Worm (Caenorhabditis elegans) whole organism, L4 larva: Measurements from ENCODE around the gene ech-3.

ENCODE experiments used
- F37D6.2 ChIP-seq: sonication (generic microtip); optimal IDR thresholded peaks from 2 replicates; lab custom pipeline; 2016; ENCODE audit warnings: mild to moderate bottlenecking, missing genetic modification characterization, missing compliant biosample characterization
- F49E8.2 ChIP-seq: sonication (generic microtip); optimal IDR thresholded peaks from 2 replicates; lab custom pipeline; 2016; ENCODE audit warnings: missing compliant biosample characterization, mild to moderate bottlenecking, missing genetic modification characterization, borderline replicate concordance
- R02D3.7 ChIP-seq: fragments of 150-350 bp; sonication (generic microtip); optimal IDR thresholded peaks from 3 replicates; lab custom pipeline; 2014; ENCODE audit warnings: missing biosample characterization, missing genetic modification characterization
- Y105C5A.15 ChIP-seq: fragments of 200-800 bp; sonication (Bioruptor generic); IDR thresholded peaks from 2 replicates; pipeline ENCODE4 v1.3.6; 2022; ENCODE audit warnings: missing genetic modification characterization, missing compliant biosample characterization
- Y48G9A.11 ChIP-seq: fragments of 200-800 bp; sonication (Bioruptor generic); IDR thresholded peaks from 2 replicates; pipeline ENCODE4 v1.3.6; 2022; ENCODE audit warnings: missing genetic modification reagents, missing genetic modification characterization, missing compliant biosample characterization
- Y5F2A.4 ChIP-seq: fragments of 200-800 bp; sonication (Bioruptor generic); optimal IDR thresholded peaks from 2 replicates; lab custom pipeline; 2018; ENCODE audit warnings: mild to moderate bottlenecking, missing genetic modification characterization, missing compliant biosample characterization
- ZK337.2 ChIP-seq: fragments of 200-800 bp; sonication (Bioruptor generic); IDR thresholded peaks from 2 replicates; pipeline ENCODE4 v1.3.6; 2022; ENCODE audit warnings: missing genetic modification reagents, missing genetic modification characterization, missing compliant biosample characterization
- aha-1 ChIP-seq: fragments of 150-350 bp; peaks from one replicate; lab custom pipeline; 2014; ENCODE audit warnings: missing biosample characterization, missing genetic modification characterization
- ceh-62 ChIP-seq: sonication (generic microtip); optimal IDR thresholded peaks from 2 replicates; lab custom pipeline; 2017; ENCODE audit warnings: missing biosample characterization, missing genetic modification characterization
- cey-2 ChIP-seq: sonication (generic microtip); optimal IDR thresholded peaks from 3 replicates; lab custom pipeline; 2017; ENCODE audit warnings: missing genetic modification characterization, mild to moderate bottlenecking, missing compliant biosample characterization, antibody characterized with exemption, borderline replicate concordance; ENCODE audit not compliant: insufficient read depth
- daf-12 ChIP-seq: fragments of 150-350 bp; optimal IDR thresholded peaks from 2 replicates; lab custom pipeline; 2014; ENCODE audit warnings: missing biosample characterization, missing genetic modification reagents, missing genetic modification characterization
- daf-16 ChIP-seq, 3 experiments: sonication (generic microtip); optimal IDR thresholded peaks; 2 replicates each; lab custom pipeline; 2016 to 2017; ENCODE audit warnings: missing genetic modification characterization in 3 of 3, missing genetic modification reagents in 3 of 3, mild to moderate bottlenecking in 2 of 3, missing compliant biosample characterization in 2 of 3, missing biosample characterization in 1 of 3, moderate library complexity in 1 of 3
- daf-19 ChIP-seq: fragments of 200-800 bp; sonication (Bioruptor generic); conservative IDR thresholded peaks from 2 replicates; pipeline ENCODE4 v1.3.6; 2022; ENCODE audit warnings: missing genetic modification characterization, missing compliant biosample characterization
- daf-8 ChIP-seq: fragments of 200-800 bp; sonication (Bioruptor generic); IDR thresholded peaks from 2 replicates; pipeline ENCODE4 v1.3.6; 2022; ENCODE audit warnings: missing genetic modification characterization, missing compliant biosample characterization
- dmd-6 ChIP-seq: fragments of 200-800 bp; sonication (Bioruptor generic); IDR thresholded peaks from 2 replicates; pipeline ENCODE4 v1.3.6; 2022; ENCODE audit warnings: missing genetic modification reagents, missing genetic modification characterization, missing compliant biosample characterization
- dpl-1 ChIP-seq: fragments of 150-350 bp; optimal IDR thresholded peaks from 2 replicates; lab custom pipeline; 2014; ENCODE audit warnings: missing biosample characterization, missing genetic modification reagents, missing genetic modification characterization
- duxl-1 ChIP-seq: sonication (generic microtip); optimal IDR thresholded peaks from 2 replicates; lab custom pipeline; 2016; ENCODE audit warnings: mild to moderate bottlenecking, missing genetic modification characterization, moderate library complexity, missing compliant biosample characterization; ENCODE audit not compliant: poor library complexity
- dve-1 ChIP-seq: sonication (generic microtip); optimal IDR thresholded peaks from 2 replicates; lab custom pipeline; 2017; ENCODE audit warnings: antibody characterized with exemption, mild to moderate bottlenecking, missing genetic modification characterization, missing compliant biosample characterization; ENCODE audit not compliant: insufficient read depth
- egl-43 ChIP-seq: fragments of 200-800 bp; sonication (Bioruptor generic); IDR thresholded peaks from 2 replicates; pipeline ENCODE4 v1.3.6; 2022; ENCODE audit warnings: missing genetic modification reagents, missing genetic modification characterization, missing compliant biosample characterization
- gei-8 ChIP-seq: fragments of 200-800 bp; sonication (Bioruptor generic); optimal IDR thresholded peaks from 2 replicates; lab custom pipeline; 2018; ENCODE audit warnings: mild to moderate bottlenecking, missing genetic modification characterization, missing compliant biosample characterization
- hmg-1.1 ChIP-seq: fragments of 200-800 bp; sonication (Bioruptor generic); IDR thresholded peaks from 2 replicates; pipeline ENCODE4 v1.3.6; 2022; ENCODE audit warnings: missing genetic modification reagents, missing genetic modification characterization, missing compliant biosample characterization
- lin-1 ChIP-seq: fragments of 200-800 bp; sonication (Bioruptor generic); IDR thresholded peaks from 2 replicates; pipeline ENCODE4 v1.3.6; 2022; ENCODE audit warnings: missing genetic modification reagents, missing genetic modification characterization, missing compliant biosample characterization
- lin-13 ChIP-seq: fragments of 150-350 bp; optimal IDR thresholded peaks from 2 replicates; lab custom pipeline; 2014; ENCODE audit warnings: missing biosample characterization, missing genetic modification reagents, missing genetic modification characterization
- lin-15B ChIP-seq: fragments of 150-350 bp; sonication (generic microtip); optimal IDR thresholded peaks from 3 replicates; lab custom pipeline; 2014; ENCODE audit warnings: missing biosample characterization, missing genetic modification characterization
- lin-29 ChIP-seq: fragments of 200-800 bp; sonication (Bioruptor generic); IDR thresholded peaks from 2 replicates; pipeline ENCODE4 v1.3.6; 2022; ENCODE audit warnings: missing genetic modification reagents, missing genetic modification characterization, missing compliant biosample characterization
- lin-38 ChIP-seq: fragments of 200-800 bp; sonication (Bioruptor generic); IDR thresholded peaks from 2 replicates; pipeline ENCODE4 v1.3.6; 2022; ENCODE audit warnings: missing genetic modification reagents, missing genetic modification characterization, missing compliant biosample characterization
- lir-3 ChIP-seq: sonication (generic microtip); optimal IDR thresholded peaks from 2 replicates; lab custom pipeline; 2016; ENCODE audit warnings: mild to moderate bottlenecking, missing genetic modification characterization, missing compliant biosample characterization
- lsy-2 ChIP-seq, 2 experiments: fragments of 150-350 bp in 1 of 2; sonication (generic microtip) in 1 of 2; optimal IDR thresholded peaks; 2 replicates each; lab custom pipeline; 2014 to 2017; ENCODE audit warnings: missing biosample characterization in 2 of 2, missing genetic modification characterization in 2 of 2
- madf-5 ChIP-seq, 2 experiments: fragments of 200-800 bp; sonication (Bioruptor generic); IDR thresholded peaks; 2 replicates each; pipeline ENCODE4 v1.3.6; 2022; ENCODE audit warnings: missing compliant biosample characterization in 2 of 2, missing genetic modification characterization in 2 of 2
- madf-9 ChIP-seq: fragments of 200-800 bp; sonication (Bioruptor generic); conservative IDR thresholded peaks from 2 replicates; pipeline ENCODE4 v1.3.6; 2022; ENCODE audit warnings: missing genetic modification reagents, missing genetic modification characterization, missing compliant biosample characterization
- mdl-1 ChIP-seq, 2 experiments: fragments of 150-350 bp in 1 of 2; sonication (generic microtip) in 1 of 2; optimal IDR thresholded peaks; 2 replicates each; lab custom pipeline; 2014 to 2017; ENCODE audit warnings: missing biosample characterization in 2 of 2, missing genetic modification characterization in 2 of 2
- mdt-29 ChIP-seq: fragments of 200-800 bp; sonication (Bioruptor generic); IDR thresholded peaks from 2 replicates; pipeline ENCODE4 v1.3.6; 2022; ENCODE audit warnings: missing genetic modification reagents, missing genetic modification characterization, missing compliant biosample characterization
- mes-2 ChIP-seq: sonication (generic microtip); optimal IDR thresholded peaks from 2 replicates; lab custom pipeline; 2016; ENCODE audit warnings: missing genotype, mild to moderate bottlenecking, missing genetic modification characterization, missing compliant biosample characterization; ENCODE audit not compliant: poor library complexity, severe bottlenecking
- nhr-11 ChIP-seq: fragments of 150-350 bp; optimal IDR thresholded peaks from 2 replicates; lab custom pipeline; 2014; ENCODE audit warnings: missing biosample characterization, missing genetic modification characterization
- nhr-111 ChIP-seq: fragments of 200-800 bp; sonication (Bioruptor generic); optimal IDR thresholded peaks from 2 replicates; lab custom pipeline; 2018; ENCODE audit warnings: mild to moderate bottlenecking, missing genetic modification characterization, missing compliant biosample characterization
- nhr-25 ChIP-seq: sonication (generic microtip); optimal IDR thresholded peaks from 2 replicates; lab custom pipeline; 2017; ENCODE audit warnings: missing genetic modification characterization, mild to moderate bottlenecking, missing compliant biosample characterization, antibody characterized with exemption, moderate library complexity, borderline replicate concordance; ENCODE audit not compliant: insufficient read depth
- nhr-41 ChIP-seq: fragments of 200-800 bp; sonication (Bioruptor generic); IDR thresholded peaks from 2 replicates; pipeline ENCODE4 v1.3.6; 2022; ENCODE audit warnings: missing genetic modification reagents, missing genetic modification characterization, missing compliant biosample characterization
- pha-4 ChIP-seq, 2 experiments: fragments of 150-350 bp in 1 of 2; fragments of 200-800 bp in 1 of 2; sonication (Bioruptor generic) in 1 of 2; IDR thresholded peaks in 1 of 2; optimal IDR thresholded peaks in 1 of 2; 2 replicates each; pipeline versions ENCODE4 v1.3.6 to Lab custom; 2014 to 2022; ENCODE audit warnings: missing genetic modification characterization in 2 of 2, missing genetic modification reagents in 2 of 2, missing biosample characterization in 1 of 2, missing compliant biosample characterization in 1 of 2
- php-3 ChIP-seq: fragments of 200-800 bp; sonication (Bioruptor generic); IDR thresholded peaks from 2 replicates; pipeline ENCODE4 v1.3.6; 2022; ENCODE audit warnings: missing genetic modification reagents, missing genetic modification characterization, missing compliant biosample characterization
- rbr-2 ChIP-seq: sonication (generic microtip); optimal IDR thresholded peaks from 2 replicates; lab custom pipeline; 2016; ENCODE audit warnings: missing genotype, missing genetic modification characterization, missing compliant biosample characterization
- saeg-2 ChIP-seq: fragments of 200-800 bp; sonication (Bioruptor generic); IDR thresholded peaks from 2 replicates; pipeline ENCODE4 v1.3.6; 2022; ENCODE audit warnings: missing genetic modification reagents, missing genetic modification characterization, missing compliant biosample characterization
- spr-3 ChIP-seq: fragments of 200-800 bp; sonication (Bioruptor generic); optimal IDR thresholded peaks from 2 replicates; lab custom pipeline; 2018; ENCODE audit warnings: mild to moderate bottlenecking, missing genetic modification characterization, missing compliant biosample characterization
- unc-130 ChIP-seq: sonication (generic microtip); optimal IDR thresholded peaks from 2 replicates; lab custom pipeline; 2016; ENCODE audit warnings: missing genetic modification reagents, missing genetic modification characterization, missing compliant biosample characterization
- unc-62 ChIP-seq, 3 experiments: fragments of 150-350 bp in 1 of 3; sonication (generic microtip); optimal IDR thresholded peaks in 2 of 3; peaks in 1 of 3; 1 replicate in 1 of 3; 2 replicates in 2 of 3; lab custom pipeline; 2014 to 2017; ENCODE audit warnings: missing biosample characterization in 3 of 3, missing genetic modification characterization in 3 of 3, missing genetic modification reagents in 3 of 3, missing genotype in 1 of 3
- zfp-2 ChIP-seq: sonication (generic microtip); optimal IDR thresholded peaks from 2 replicates; lab custom pipeline; 2016; ENCODE audit warnings: mild to moderate bottlenecking, missing genetic modification characterization, missing compliant biosample characterization
- zip-2 ChIP-seq: fragments of 150-350 bp; optimal IDR thresholded peaks from 2 replicates; lab custom pipeline; 2014; ENCODE audit warnings: missing biosample characterization, missing genetic modification characterization
- ztf-11 ChIP-seq: fragments of 150-350 bp; optimal IDR thresholded peaks from 2 replicates; lab custom pipeline; 2014; ENCODE audit warnings: missing biosample characterization, missing genetic modification characterization

Gene ech-3

DNA sequence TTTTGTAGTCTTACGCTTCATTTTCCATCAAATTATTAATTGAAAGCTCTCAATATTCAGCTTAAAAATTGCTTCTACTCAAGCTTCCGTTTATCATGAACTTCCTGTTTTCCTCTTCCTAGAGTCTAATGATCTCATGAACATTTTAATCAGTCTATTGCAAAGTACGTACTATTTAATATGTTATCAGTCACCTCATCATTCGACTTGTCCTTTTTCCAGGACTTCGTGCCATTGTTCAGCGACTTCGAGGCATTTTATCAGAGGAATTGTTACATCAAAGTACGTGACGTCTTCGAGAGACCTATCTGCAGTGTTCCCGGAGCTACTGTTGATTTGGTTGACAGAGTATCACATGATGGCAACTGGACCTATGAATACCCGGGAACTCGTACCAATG is 2.2 kb upstream of the ech-3 start (continued):
- TF ChIP-seq gei-8 (GFP tag; lab: Kevin White, UChicago): no peak
- TF ChIP-seq daf-16 (GFP tag; optimal IDR thresholded peaks at IDR 0.05; lab: Kevin White, UChicago): no peak
- TF ChIP-seq daf-16 (tag; optimal IDR thresholded peaks at IDR 0.05; lab: Kevin White, UChicago): peak; percentile 20
- no peak for TF ChIP-seq daf-19 (GFP tag; lab: Robert Waterston, UW)
- no peak for TF ChIP-seq lin-1 (GFP tag; lab: Robert Waterston, UW)

DNA sequence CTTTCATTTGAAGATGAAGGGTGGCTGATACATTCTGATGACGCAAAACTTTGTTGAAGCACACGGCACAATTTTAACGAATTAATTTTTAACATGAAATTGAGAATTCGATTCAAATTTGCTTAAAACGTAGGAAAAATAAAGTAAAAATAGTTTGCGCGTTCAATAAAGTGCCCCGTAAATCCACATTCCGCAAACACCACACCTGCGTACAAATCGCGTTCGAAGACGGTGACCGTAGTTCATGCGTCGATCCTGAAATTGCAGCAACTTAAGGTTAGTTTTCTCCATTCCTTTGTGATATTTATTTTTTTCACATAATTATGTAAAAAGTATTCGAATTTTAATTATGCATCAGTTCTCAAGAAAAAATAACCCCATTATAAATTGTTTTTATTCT is 2.7 kb downstream of the ech-3 start, which contains the start of gene F43H9.3:
F43H9.3 (minus strand) TSS at position 189 of the 400 bp plus-strand sequence.
- TF ChIP-seq hmg-1.1 (GFP tag; lab: Robert Waterston, UW) (no peak), ceh-62 (tag; lab: Kevin White, UChicago) (no peak), Y48G9A.11 (no peak), lin-15B (no peak), Y105C5A.15 (GFP tag; lab: Robert Waterston, UW) (no peak), lin-38 (GFP tag; lab: Robert Waterston, UW) (peak; percentile 31; the same call in 1 of the 2 replicates), aha-1 (tag; lab: Kevin White, UChicago) (peak; percentile 56), egl-43 (GFP tag; lab: Robert Waterston, UW) (no peak), zfp-2 (tag; lab: Kevin White, UChicago) (no peak), pha-4 (GFP tag; IDR thresholded peaks at IDR 0.05; lab: Robert Waterston, UW) (no peak), pha-4 (tag; optimal IDR thresholded peaks at IDR 0.05; lab: Kevin White, UChicago) (no peak), mes-2 (tag; lab: Kevin White, UChicago) (peak; percentile 5), lir-3 (tag; lab: Kevin White, UChicago) (no peak), daf-8 (GFP tag; lab: Robert Waterston, UW) (no peak), dpl-1 (GFP tag; lab: Kevin White, UChicago) (peak; percentile 38), dmd-6 (GFP tag; lab: Robert Waterston, UW) (no peak), mdt-29 (no peak), mdl-1 (tag; optimal IDR thresholded peaks at IDR 0.05; lab: Kevin White, UChicago) (no peak), Y5F2A.4 (no peak), zip-2 (tag; lab: Kevin White, UChicago) (no peak), spr-3 (GFP tag; lab: Kevin White, UChicago) (no peak), lsy-2 (tag; optimal IDR thresholded peaks at IDR 0.05; lab: Kevin White, UChicago) (peak in 1 of 2 experiments; percentile 87), saeg-2 (no peak), ZK337.2 (no peak), madf-5 (GFP tag; IDR thresholded peaks at IDR 0.05; lab: Robert Waterston, UW) (no peak), lin-13 (GFP tag; lab: Kevin White, UChicago) (no peak), cey-2 (tag; lab: Kevin White, UChicago) (no peak), duxl-1 (tag; lab: Kevin White, UChicago) (no peak), nhr-25 (no peak), nhr-111 (GFP tag; lab: Kevin White, UChicago) (no peak), F49E8.2 (tag; lab: Kevin White, UChicago) (no peak), nhr-41 (GFP tag; lab: Robert Waterston, UW) (no peak), madf-9 (GFP tag; lab: Robert Waterston, UW) (no peak), php-3 (GFP tag; lab: Robert Waterston, UW) (no peak), ztf-11 (no peak), nhr-11 (tag; lab: Kevin White, UChicago) (no peak), lin-29 (GFP tag; lab: Robert Waterston, UW) (no peak), rbr-2 (tag; lab: Kevin White, UChicago) (no peak), dve-1 (tag; lab: Kevin White, UChicago) (no peak), F37D6.2 (tag; lab: Kevin White, UChicago) (no peak), unc-62 (GFP tag; optimal IDR thresholded peaks at IDR 0.05 in 1 of 2; lab: Kevin White, UChicago) (peak in 1 of 2 experiments; percentile 46), unc-62 (tag; optimal IDR thresholded peaks at IDR 0.05; lab: Kevin White, UChicago) (no peak), daf-19 (GFP tag; lab: Robert Waterston, UW) (no peak), daf-12 (tag; lab: Kevin White, UChicago) (no peak), unc-130 (GFP tag; lab: Kevin White, UChicago) (no peak), R02D3.7 (tag; lab: Kevin White, UChicago) (peak; percentile 83)
